Fruit fly (Drosophila melanogaster): ENCODE results near the gene CG32147.

DNA sequence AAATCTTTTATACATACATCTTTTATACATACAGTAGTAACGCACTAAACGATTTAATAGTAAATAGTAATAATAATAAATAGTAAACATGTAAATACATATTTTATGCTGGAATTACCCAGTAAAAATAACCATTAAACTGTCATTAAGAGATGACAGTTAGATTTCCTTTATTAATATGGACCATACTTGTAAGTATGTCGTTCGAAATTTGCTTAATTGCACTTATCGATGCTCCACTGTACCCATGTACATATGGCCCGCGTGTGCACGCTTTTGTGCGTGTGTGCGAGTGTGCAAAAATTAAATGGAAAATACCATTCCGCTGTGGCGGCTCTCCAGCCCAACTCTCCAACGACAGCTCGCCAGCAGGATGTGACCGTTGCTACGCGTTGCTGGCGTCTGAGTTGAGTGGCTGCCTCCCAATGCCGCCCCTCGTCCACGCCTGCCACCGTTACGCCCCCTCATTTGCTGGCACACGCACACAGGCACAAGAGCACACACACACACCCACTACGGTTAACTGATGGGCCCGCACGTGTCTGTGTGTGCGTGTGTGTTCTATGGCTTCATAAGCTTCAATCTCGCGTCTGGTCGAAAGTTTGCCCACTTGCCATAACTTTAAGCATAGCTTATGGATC, 41.1 kb downstream of the CG32147 start:
- no peak for TF ChIP-seq pan (optimal IDR thresholded peaks at IDR 0.05)
- TF ChIP-seq CG8478 (optimal IDR thresholded peaks at IDR 0.05): no peak
- peak; percentile 28 for TF ChIP-seq Dll (optimal IDR thresholded peaks at IDR 0.05)

Data from whole organism.